Fruit fly (Drosophila melanogaster) whole organism, pupa: Measurements from ENCODE around the gene Osi9.

ENCODE experiments used
- CG10348 ChIP-seq: fragments of 200-800 bp; sonication (Bioruptor generic); IDR thresholded peaks from 2 replicates; pipeline ENCODE4 v1.3.6; 2022; ENCODE audit warnings: missing biosample characterization, missing genetic modification characterization
- CG12605 ChIP-seq: fragments of 200-800 bp; sonication (Bioruptor generic); IDR thresholded peaks from 2 replicates; pipeline ENCODE4 v1.3.6; 2022; ENCODE audit warnings: missing biosample characterization, missing genetic modification characterization
- CG13204 ChIP-seq: fragments of 200-800 bp; sonication (Bioruptor generic); optimal IDR thresholded peaks from 2 replicates; lab custom pipeline; 2018; ENCODE audit warnings: missing biosample characterization, mild to moderate bottlenecking, missing genetic modification characterization, moderate library complexity
- CG14655 ChIP-seq: fragments of 200-800 bp; sonication (Bioruptor generic); optimal IDR thresholded peaks from 3 replicates; lab custom pipeline; 2017; ENCODE audit warnings: mild to moderate bottlenecking, missing biosample characterization, missing genetic modification reagents, missing genetic modification characterization
- CG15710 ChIP-seq: fragments of 200-800 bp; sonication (Bioruptor generic); optimal IDR thresholded peaks from 2 replicates; lab custom pipeline; 2018; ENCODE audit warnings: missing biosample characterization, mild to moderate bottlenecking, missing genetic modification characterization, moderate library complexity
- CG17806 ChIP-seq: fragments of 200-800 bp; sonication (Bioruptor generic); optimal IDR thresholded peaks from 2 replicates; lab custom pipeline; 2018; ENCODE audit warnings: missing biosample characterization, mild to moderate bottlenecking, missing genetic modification characterization, moderate library complexity
- CG32121 ChIP-seq: fragments of 200-800 bp; sonication (Bioruptor generic); IDR thresholded peaks from 2 replicates; pipeline ENCODE4 v1.3.6; 2022; ENCODE audit warnings: missing biosample characterization, missing genetic modification characterization
- CG34367 ChIP-seq: fragments of 200-800 bp; sonication (Bioruptor generic); optimal IDR thresholded peaks from 2 replicates; lab custom pipeline; 2018; ENCODE audit warnings: missing biosample characterization, mild to moderate bottlenecking, missing genetic modification characterization
- CG4496 ChIP-seq: fragments of 200-800 bp; sonication (Bioruptor generic); IDR thresholded peaks from 3 replicates; pipeline ENCODE4 v1.3.6; 2022; ENCODE audit warnings: missing biosample characterization, missing genetic modification characterization
- CG8159 ChIP-seq: fragments of 200-800 bp; sonication (Bioruptor generic); optimal IDR thresholded peaks from 3 replicates; lab custom pipeline; 2018; ENCODE audit warnings: missing biosample characterization, mild to moderate bottlenecking, missing genetic modification characterization, moderate library complexity
- CG8301 ChIP-seq: fragments of 200-800 bp; sonication (Bioruptor generic); optimal IDR thresholded peaks from 2 replicates; lab custom pipeline; 2018; ENCODE audit warnings: missing biosample characterization, mild to moderate bottlenecking, missing genetic modification characterization
- CG9948 ChIP-seq: fragments of 200-800 bp; sonication (Bioruptor generic); optimal IDR thresholded peaks from 2 replicates; lab custom pipeline; 2018; ENCODE audit warnings: missing biosample characterization, mild to moderate bottlenecking, missing genetic modification characterization, moderate library complexity
- D1 ChIP-seq: fragments of 200-800 bp; sonication (Bioruptor generic); optimal IDR thresholded peaks from 2 replicates; lab custom pipeline; 2018; ENCODE audit warnings: missing biosample characterization, mild to moderate bottlenecking, missing genetic modification characterization, moderate library complexity
- EcR ChIP-seq: fragments of 200-800 bp; sonication (Bioruptor generic); optimal IDR thresholded peaks from 3 replicates; lab custom pipeline; 2019; ENCODE audit warnings: missing biosample characterization, missing genetic modification characterization, mild to moderate bottlenecking, moderate library complexity, missing genetic modification reagents
- Ets98B ChIP-seq: fragments of 200-800 bp; sonication (Bioruptor generic); IDR thresholded peaks from 2 replicates; pipeline ENCODE4 v1.3.6; 2022; ENCODE audit warnings: missing biosample characterization, missing genetic modification characterization
- Pif1A ChIP-seq: fragments of 200-800 bp; sonication (Bioruptor generic); optimal IDR thresholded peaks from 3 replicates; lab custom pipeline; 2016; ENCODE audit warnings: missing biosample characterization, missing genetic modification characterization
- Pif1B ChIP-seq: fragments of 200-800 bp; sonication (Bioruptor generic); optimal IDR thresholded peaks from 3 replicates; lab custom pipeline; 2016; ENCODE audit warnings: missing biosample characterization, missing genetic modification characterization
- Snoo ChIP-seq: fragments of 200-800 bp; sonication (Bioruptor generic); optimal IDR thresholded peaks from 3 replicates; lab custom pipeline; 2017; ENCODE audit warnings: missing biosample characterization, mild to moderate bottlenecking, missing genetic modification characterization, inconsistent platforms
- fd96Ca ChIP-seq: fragments of 200-800 bp; sonication (Bioruptor generic); IDR thresholded peaks from 3 replicates; pipeline ENCODE4 v1.3.6; 2022; ENCODE audit warnings: missing biosample characterization, missing genetic modification characterization
- gl ChIP-seq: fragments of 200-800 bp; sonication (Bioruptor generic); optimal IDR thresholded peaks from 2 replicates; lab custom pipeline; 2018; ENCODE audit warnings: missing biosample characterization, mild to moderate bottlenecking, missing genetic modification characterization
- rn ChIP-seq: fragments of 200-800 bp; sonication (Bioruptor generic); IDR thresholded peaks from 2 replicates; pipeline ENCODE4 v1.3.6; 2022; ENCODE audit warnings: missing biosample characterization, missing genetic modification characterization

Gene Osi9

dm6 chr3R:6221681-6222080, 38.3 kb upstream of the Osi9 start, which contains the start of gene Osi4:
TSS of gene Osi4 (minus strand) at chr3R:6221781.
- no peak for TF ChIP-seq Pif1B
- TF ChIP-seq CG13204 (GFP tag; lab: Kevin White, UChicago), result no peak
- TF ChIP-seq Ets98B (GFP tag; lab: Robert Waterston, UW), result no peak
- TF ChIP-seq CG15710 (tag; lab: Kevin White, UChicago), result no peak
- no peak for TF ChIP-seq CG4496 (GFP tag; lab: Robert Waterston, UW)
- no peak for TF ChIP-seq rn
- TF ChIP-seq D1, result no peak
- no peak for TF ChIP-seq CG12605 (GFP tag; lab: Robert Waterston, UW)
- TF ChIP-seq Pif1A (GFP tag; lab: Kevin White, UChicago), result no peak
- TF ChIP-seq gl, result no peak
- no peak for TF ChIP-seq CG34367
- no peak for TF ChIP-seq CG10348 (GFP tag; lab: Robert Waterston, UW)
- TF ChIP-seq CG32121 (GFP tag; lab: Robert Waterston, UW), result no peak
- TF ChIP-seq CG17806, result no peak
- TF ChIP-seq Snoo (tag; lab: Kevin White, UChicago), result no peak
- TF ChIP-seq EcR (GFP tag; lab: Kevin White, UChicago), result no peak
- TF ChIP-seq fd96Ca (GFP tag; lab: Robert Waterston, UW), result no peak
- TF ChIP-seq CG8301 (tag; lab: Kevin White, UChicago), result no peak
- TF ChIP-seq CG9948 (tag; lab: Kevin White, UChicago), result no peak
- no peak for TF ChIP-seq CG14655 (GFP tag; lab: Kevin White, UChicago)

dm6 chr3R:6222119-6222518, 37.9 kb upstream of the Osi9 start:
- TF ChIP-seq Pif1A (GFP tag; lab: Kevin White, UChicago) (no peak), CG14655 (GFP tag; lab: Kevin White, UChicago) (peak; percentile 44), Pif1B (no peak), CG12605 (GFP tag; lab: Robert Waterston, UW) (no peak), CG8301 (tag; lab: Kevin White, UChicago) (peak; percentile 5), D1 (no peak), CG17806 (no peak), EcR (GFP tag; lab: Kevin White, UChicago) (no peak), CG32121 (GFP tag; lab: Robert Waterston, UW) (no peak), Snoo (tag; lab: Kevin White, UChicago) (peak; percentile 19), CG34367 (no peak), CG15710 (tag; lab: Kevin White, UChicago) (no peak), CG13204 (GFP tag; lab: Kevin White, UChicago) (no peak), CG9948 (tag; lab: Kevin White, UChicago) (no peak), CG4496 (GFP tag; lab: Robert Waterston, UW) (no peak), Ets98B (GFP tag; lab: Robert Waterston, UW) (no peak), CG8159 (tag; lab: Kevin White, UChicago) (no peak), CG10348 (GFP tag; lab: Robert Waterston, UW) (no peak), rn (no peak), fd96Ca (GFP tag; lab: Robert Waterston, UW) (no peak), gl (no peak)

dm6 chr3R:6226156-6226555, 33.9 kb upstream of the Osi9 start:
- no peak for TF ChIP-seq rn
- no peak for TF ChIP-seq CG32121 (GFP tag; lab: Robert Waterston, UW)
- no peak for TF ChIP-seq Snoo (tag; lab: Kevin White, UChicago)
- no peak for TF ChIP-seq EcR (GFP tag; lab: Kevin White, UChicago)
- TF ChIP-seq CG17806, result no peak
- no peak for TF ChIP-seq Pif1B

dm6 chr3R:6226997-6227562, 32.9 kb upstream of the Osi9 start, which contains the start of gene Osi5:
TSS of gene Osi5 (plus strand) at chr3R:6227512.
- TF ChIP-seq Snoo (tag; lab: Kevin White, UChicago) (no peak), Pif1A (GFP tag; lab: Kevin White, UChicago) (no peak), CG12605 (GFP tag; lab: Robert Waterston, UW) (no peak), CG9948 (tag; lab: Kevin White, UChicago) (no peak)

dm6 chr3R:6229055-6229841, 30.8 kb upstream of the Osi9 start:
- peak; percentile 38 for TF ChIP-seq CG8301 (tag; lab: Kevin White, UChicago)
- TF ChIP-seq CG10348 (GFP tag; lab: Robert Waterston, UW), result no peak
- peak; percentile 31 for TF ChIP-seq CG14655 (GFP tag; lab: Kevin White, UChicago)
- TF ChIP-seq CG13204 (GFP tag; lab: Kevin White, UChicago), result peak; percentile 46
- TF ChIP-seq, all 21 proteins: peak for 3

- TF ChIP-seq CG10348 (GFP tag; lab: Robert Waterston, UW) (no peak), gl (no peak), CG8159 (tag; lab: Kevin White, UChicago) (no peak), CG15710 (tag; lab: Kevin White, UChicago) (no peak), CG14655 (GFP tag; lab: Kevin White, UChicago) (no peak), D1 (no peak), CG4496 (GFP tag; lab: Robert Waterston, UW) (no peak), Pif1A (GFP tag; lab: Kevin White, UChicago) (no peak), CG32121 (GFP tag; lab: Robert Waterston, UW) (no peak), rn (no peak), CG12605 (GFP tag; lab: Robert Waterston, UW) (no peak), Pif1B (no peak), Ets98B (GFP tag; lab: Robert Waterston, UW) (no peak), CG17806 (no peak), CG8301 (tag; lab: Kevin White, UChicago) (no peak), CG13204 (GFP tag; lab: Kevin White, UChicago) (no peak), CG34367 (no peak), fd96Ca (GFP tag; lab: Robert Waterston, UW) (no peak), Snoo (tag; lab: Kevin White, UChicago) (no peak), CG9948 (tag; lab: Kevin White, UChicago) (no peak)
Observed at dm6 chr3R:6230298-6230697, 29.7 kb upstream of the Osi9 start.
